Worm (Caenorhabditis elegans): ENCODE measurements around the gene C23G10.7.

C23G10.7 gene

DNA sequence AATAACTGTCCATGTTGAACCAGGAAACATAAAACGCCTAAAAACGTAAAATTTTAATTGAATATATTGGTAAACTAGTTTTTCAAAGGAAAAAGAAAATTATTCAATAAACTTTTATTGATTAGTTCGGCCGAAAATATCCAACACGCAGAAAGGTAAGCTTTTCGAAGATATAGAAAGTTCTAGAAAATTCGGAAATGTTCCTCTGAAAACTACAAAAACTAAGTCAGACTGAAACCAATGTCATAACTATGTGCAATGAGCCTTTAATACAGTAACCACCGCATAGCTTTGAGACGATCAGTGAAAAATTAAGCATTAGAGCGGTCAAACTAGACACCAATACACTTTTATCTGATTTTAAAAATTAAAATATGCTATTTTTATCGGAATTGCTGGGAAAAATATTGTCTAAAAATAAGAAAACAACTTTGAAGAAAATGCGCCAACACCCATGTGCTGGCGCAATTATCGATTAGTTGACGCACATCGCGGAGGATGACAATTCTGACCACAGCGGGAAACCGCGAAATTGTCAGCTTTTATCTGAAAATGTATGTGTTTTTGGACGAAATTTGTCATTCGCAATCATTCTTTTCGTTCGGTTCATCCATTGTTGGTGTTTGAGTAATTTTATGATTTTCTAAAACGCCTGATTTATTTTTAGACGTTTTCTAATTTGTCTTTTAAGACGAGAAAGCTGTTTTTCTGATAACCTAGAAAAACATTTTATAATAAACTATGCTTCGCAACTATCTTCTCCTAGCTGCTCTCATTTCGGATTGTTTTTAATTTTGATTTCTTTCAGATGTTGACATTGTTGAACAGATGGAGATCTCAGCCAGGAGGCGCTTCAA, at the start of gene C23G10.7, which contains the start of gene rpn-2:
C23G10.7 (minus strand) TSS at position 37 of the 857 bp plus-strand sequence.
rpn-2 (plus strand) TSS at position 807 of the 857 bp plus-strand sequence.
- TF ChIP-seq nhr-76 (tag; optimal IDR thresholded peaks at IDR 0.05) = no peak
- no peak for TF ChIP-seq sptf-1 (tag; optimal IDR thresholded peaks at IDR 0.05)
- TF ChIP-seq flh-1 (GFP tag; optimal IDR thresholded peaks at IDR 0.05) = no peak
- TF ChIP-seq ces-1 (GFP tag; optimal IDR thresholded peaks at IDR 0.05) = no peak
- no peak for TF ChIP-seq unc-62 (GFP tag; optimal IDR thresholded peaks at IDR 0.05)
- TF ChIP-seq lin-13 (tag; optimal IDR thresholded peaks at IDR 0.05) = no peak
- TF ChIP-seq ceh-39 (tag; optimal IDR thresholded peaks at IDR 0.05) = no peak
- TF ChIP-seq bed-3 (GFP tag; optimal IDR thresholded peaks at IDR 0.05) = no peak
- peak; percentile 49 for TF ChIP-seq lsy-2 (tag; optimal IDR thresholded peaks at IDR 0.05)
- no peak for TF ChIP-seq mls-2 (tag; optimal IDR thresholded peaks at IDR 0.05)
- peak; percentile 23 for TF ChIP-seq unc-120 (tag; optimal IDR thresholded peaks at IDR 0.05; ENCODE audit: poor library complexity, severe bottlenecking)
- TF ChIP-seq mab-5 (tag; optimal IDR thresholded peaks at IDR 0.05) = no peak
- peak; percentile 34 for TF ChIP-seq mep-1 (tag; optimal IDR thresholded peaks at IDR 0.05)
- no peak for TF ChIP-seq nhr-12 (tag; optimal IDR thresholded peaks at IDR 0.05)

- no peak for TF ChIP-seq drap-1 (GFP tag; optimal IDR thresholded peaks at IDR 0.05)
- no peak for TF ChIP-seq nhr-12 (tag; optimal IDR thresholded peaks at IDR 0.05)
- TF ChIP-seq ceh-39 (tag; optimal IDR thresholded peaks at IDR 0.05) = no peak
- no peak for TF ChIP-seq sptf-1 (tag; optimal IDR thresholded peaks at IDR 0.05)
- no peak for TF ChIP-seq flh-1 (GFP tag; optimal IDR thresholded peaks at IDR 0.05)
- no peak for TF ChIP-seq nhr-2 (tag; optimal IDR thresholded peaks at IDR 0.05)
- no peak for TF ChIP-seq mep-1 (tag; optimal IDR thresholded peaks at IDR 0.05)
- no peak for TF ChIP-seq blmp-1 (tag; optimal IDR thresholded peaks at IDR 0.05)
Observed at ce11 chrIII:6245728-6246127, 47.5 kb upstream of the C23G10.7 start, which contains the start of gene bcas-2. TSS of gene bcas-2 (minus strand) at chrIII:6245828.

DNA sequence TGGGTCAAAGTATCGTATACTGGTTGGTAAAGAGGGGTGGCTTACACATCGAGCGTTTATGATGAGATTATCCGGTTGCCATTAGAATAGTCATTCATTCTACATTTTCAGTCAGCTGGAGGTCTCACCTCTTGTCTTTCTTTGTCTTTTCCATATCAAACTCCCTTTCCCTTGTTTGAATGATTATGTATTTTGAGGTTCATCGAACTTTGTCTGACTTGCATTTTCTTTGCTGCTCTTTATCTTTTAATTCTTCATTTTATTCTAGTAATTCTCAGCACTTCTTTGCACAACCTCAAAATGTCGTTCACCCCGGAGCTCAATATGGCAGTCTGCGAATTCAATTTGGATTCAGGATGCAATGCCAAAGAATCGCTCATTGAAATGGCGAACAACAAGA, 42.3 kb upstream of the C23G10.7 start, which contains the start of gene T12A2.3:
T12A2.3 (plus strand) TSS at position 301 of the 400 bp plus-strand sequence.
- TF ChIP-seq nhr-28 (tag; optimal IDR thresholded peaks at IDR 0.05) = no peak
- TF ChIP-seq elt-1 (tag; optimal IDR thresholded peaks at IDR 0.05; ENCODE audit: borderline replicate concordance, insufficient read depth) = no peak
- no peak for TF ChIP-seq lin-32 (GFP tag; optimal IDR thresholded peaks at IDR 0.05)
- TF ChIP-seq flh-1 (GFP tag; optimal IDR thresholded peaks at IDR 0.05) = no peak
- TF ChIP-seq elt-3 (tag; optimal IDR thresholded peaks at IDR 0.05) = no peak
- TF ChIP-seq nhr-12 (tag; optimal IDR thresholded peaks at IDR 0.05) = no peak
- TF ChIP-seq nhr-76 (tag; optimal IDR thresholded peaks at IDR 0.05) = no peak
- no peak for TF ChIP-seq cnd-1 (tag; optimal IDR thresholded peaks at IDR 0.05)
- no peak for TF ChIP-seq sem-2 (GFP tag; optimal IDR thresholded peaks at IDR 0.05)
- TF ChIP-seq nhr-2 (tag; optimal IDR thresholded peaks at IDR 0.05) = no peak
- no peak for TF ChIP-seq pha-4 (tag; optimal IDR thresholded peaks at IDR 0.05)
- TF ChIP-seq hlh-1 (tag; optimal IDR thresholded peaks at IDR 0.05) = no peak
- no peak for TF ChIP-seq ceh-43 (GFP tag; optimal IDR thresholded peaks at IDR 0.05)

ce11 chrIII:6236649-6237048, 38.4 kb upstream of the C23G10.7 start, which contains the start of gene T12A2.21:
TSS of gene T12A2.21 (minus strand) at chrIII:6236749.
- TF ChIP-seq cnd-1 (tag; optimal IDR thresholded peaks at IDR 0.05) = no peak
- no peak for TF ChIP-seq unc-62 (GFP tag; optimal IDR thresholded peaks at IDR 0.05)
- TF ChIP-seq elt-1 (tag; optimal IDR thresholded peaks at IDR 0.05; ENCODE audit: borderline replicate concordance, insufficient read depth) = no peak
- no peak for TF ChIP-seq sem-2 (GFP tag; optimal IDR thresholded peaks at IDR 0.05)
- no peak for TF ChIP-seq ceh-83 (GFP tag; optimal IDR thresholded peaks at IDR 0.05)
- TF ChIP-seq pha-4 (tag; optimal IDR thresholded peaks at IDR 0.05) = no peak

- TF ChIP-seq elt-3 (tag; optimal IDR thresholded peaks at IDR 0.05) (peak; percentile 60), nhr-2 (tag; optimal IDR thresholded peaks at IDR 0.05) (no peak), bed-3 (GFP tag; optimal IDR thresholded peaks at IDR 0.05) (no peak)
Observed at ce11 chrIII:6231880-6232279, 33.7 kb upstream of the C23G10.7 start.

DNA sequence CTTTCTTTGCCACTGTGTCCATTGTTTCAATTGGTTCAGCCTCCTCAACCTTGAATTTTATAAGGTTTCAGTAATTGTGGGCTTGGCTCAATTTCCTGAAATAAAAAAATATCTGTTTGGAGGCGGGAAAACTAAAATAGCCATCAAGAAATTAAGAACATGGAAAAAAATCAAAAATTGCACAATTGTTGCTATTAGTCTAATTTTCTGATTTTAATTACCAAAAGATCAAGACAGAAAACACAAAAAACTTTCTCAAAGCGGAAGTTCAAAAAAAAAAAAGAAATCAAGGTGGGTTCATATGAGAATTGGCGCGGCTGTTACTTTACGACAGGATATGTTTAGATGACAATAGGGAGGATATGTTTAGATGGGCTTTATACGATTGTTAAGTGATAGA, 32.7 kb upstream of the C23G10.7 start, which contains the start of gene esyt-2:
esyt-2 (minus strand) TSS at position 101 of the 400 bp plus-strand sequence.
- TF ChIP-seq bed-3 (GFP tag; optimal IDR thresholded peaks at IDR 0.05) (no peak), unc-39 (tag; optimal IDR thresholded peaks at IDR 0.05) (no peak), unc-62 (GFP tag; optimal IDR thresholded peaks at IDR 0.05) (no peak), lin-32 (GFP tag; optimal IDR thresholded peaks at IDR 0.05) (no peak), lin-13 (tag; optimal IDR thresholded peaks at IDR 0.05) (no peak), sem-2 (GFP tag; optimal IDR thresholded peaks at IDR 0.05) (no peak), flh-1 (GFP tag; optimal IDR thresholded peaks at IDR 0.05) (no peak), mep-1 (tag; optimal IDR thresholded peaks at IDR 0.05) (no peak), nhr-12 (tag; optimal IDR thresholded peaks at IDR 0.05) (no peak), elt-3 (tag; optimal IDR thresholded peaks at IDR 0.05) (no peak), ham-2 (GFP tag; optimal IDR thresholded peaks at IDR 0.05) (no peak), mab-5 (tag; optimal IDR thresholded peaks at IDR 0.05) (no peak), pha-4 (tag; optimal IDR thresholded peaks at IDR 0.05) (no peak), ceh-39 (tag; optimal IDR thresholded peaks at IDR 0.05) (no peak), mls-2 (tag; optimal IDR thresholded peaks at IDR 0.05) (no peak)
